Fruit fly (Drosophila melanogaster): ENCODE measurements around the gene CG13293.

The CG13293 gene

dm6 chr3L:6062860-6063607, 19.6 kb upstream of the CG13293 start, which contains the start of gene CG10472:
CG10472 (minus strand) TSS chr3L:6062910.
- no peak for TF ChIP-seq CG7928 (GFP tag; optimal IDR thresholded peaks at IDR 0.05)
- peak; percentile 2 for TF ChIP-seq mirr (GFP tag; optimal IDR thresholded peaks at IDR 0.05)
- no peak for TF ChIP-seq nom (GFP tag; optimal IDR thresholded peaks at IDR 0.05)
- no peak for TF ChIP-seq dmrt11E (tag; optimal IDR thresholded peaks at IDR 0.05)
- no peak for TF ChIP-seq CG18262 (tag; optimal IDR thresholded peaks at IDR 0.05)
- TF ChIP-seq trh (GFP tag; optimal IDR thresholded peaks at IDR 0.05): no peak
- peak; percentile 75 for TF ChIP-seq sd (tag; optimal IDR thresholded peaks at IDR 0.05)
- TF ChIP-seq CG34376 (GFP tag; optimal IDR thresholded peaks at IDR 0.05): peak; percentile 27
- no peak for TF ChIP-seq Spps (tag; optimal IDR thresholded peaks at IDR 0.05)
- no peak for TF ChIP-seq Dbx (GFP tag; IDR thresholded peaks at IDR 0.05)
- no peak for TF ChIP-seq CG10431 (GFP tag; optimal IDR thresholded peaks at IDR 0.05)
- TF ChIP-seq sug (tag; optimal IDR thresholded peaks at IDR 0.05): peak; percentile 66
- TF ChIP-seq CG18599 (GFP tag; optimal IDR thresholded peaks at IDR 0.05): peak; percentile 7
- no peak for TF ChIP-seq Ets97D (GFP tag; optimal IDR thresholded peaks at IDR 0.05)
- peak in 1 of 2 experiments; percentile 85 for TF ChIP-seq Pdp1 (GFP tag; optimal IDR thresholded peaks at IDR 0.05)
- TF ChIP-seq exex (tag; optimal IDR thresholded peaks at IDR 0.05): peak; percentile 98
- TF ChIP-seq Scr (GFP tag; IDR thresholded peaks at IDR 0.05; ENCODE audit: partially characterized antibody): no peak
- no peak for TF ChIP-seq Xrp1 (GFP tag; IDR thresholded peaks at IDR 0.05)
- no peak for TF ChIP-seq Mrtf (GFP tag; IDR thresholded peaks at IDR 0.05)
- TF ChIP-seq psq (GFP tag; optimal IDR thresholded peaks at IDR 0.05): no peak
- TF ChIP-seq YL-1 (GFP tag; optimal IDR thresholded peaks at IDR 0.05): no peak
- TF ChIP-seq Nf-YB (GFP tag; optimal IDR thresholded peaks at IDR 0.05): no peak
- peak; percentile 65 for TF ChIP-seq grn (GFP tag; optimal IDR thresholded peaks at IDR 0.05)

dm6 chr3L:6065881-6066389, 16.7 kb upstream of the CG13293 start, which contains the start of gene CG42269:
CG42269 (plus strand) TSS chr3L:6066296.
- TF ChIP-seq eve (GFP tag; optimal IDR thresholded peaks at IDR 0.05): no peak
- TF ChIP-seq sc (optimal IDR thresholded peaks at IDR 0.05): no peak
- no peak for TF ChIP-seq sc (GFP tag; optimal IDR thresholded peaks at IDR 0.05)
- 0 out of 4 replicates have a peak, but pooled peaks have one; percentile 38 for TF ChIP-seq chinmo (GFP tag; IDR thresholded peaks at IDR 0.05; ENCODE audit: partially characterized antibody)
- TF ChIP-seq bbx (GFP tag; IDR thresholded peaks at IDR 0.05; ENCODE audit: partially characterized antibody): no peak
- no peak for TF ChIP-seq CG12155 (GFP tag; optimal IDR thresholded peaks at IDR 0.05)
- TF ChIP-seq Ravus (GFP tag; IDR thresholded peaks at IDR 0.05): no peak
- TF ChIP-seq CG32767 (GFP tag; IDR thresholded peaks at IDR 0.05): no peak
- TF ChIP-seq Deaf1 (tag; optimal IDR thresholded peaks at IDR 0.05): peak; percentile 56

- TF ChIP-seq Scr (GFP tag; IDR thresholded peaks at IDR 0.05; ENCODE audit: partially characterized antibody) (no peak), CG15479 (GFP tag; optimal IDR thresholded peaks at IDR 0.05) (peak; percentile 57), CG4617 (GFP tag; optimal IDR thresholded peaks at IDR 0.05; ENCODE audit: borderline replicate concordance) (no peak), MBD-R2 (GFP tag; IDR thresholded peaks at IDR 0.05) (0 out of 2 replicates have a peak, but pooled peaks have one; percentile 13), CG4404 (GFP tag; IDR thresholded peaks at IDR 0.05) (no peak), Hr39 (optimal IDR thresholded peaks at IDR 0.05) (peak; percentile 20), cad (GFP tag; optimal IDR thresholded peaks at IDR 0.05) (no peak), CG10274 (GFP tag; optimal IDR thresholded peaks at IDR 0.05) (no peak), zen (tag; optimal IDR thresholded peaks at IDR 0.05) (peak; percentile 95), Dref (GFP tag; IDR thresholded peaks at IDR 0.05) (0 out of 2 replicates have a peak, but pooled peaks have one; percentile 1), CG11085 (GFP tag; IDR thresholded peaks at IDR 0.05) (no peak), CG13287 (GFP tag; IDR thresholded peaks at IDR 0.05; ENCODE audit: partially characterized antibody) (no peak), CG31365 (tag; optimal IDR thresholded peaks at IDR 0.05) (no peak), CG6791 (GFP tag; IDR thresholded peaks at IDR 0.05; ENCODE audit: partially characterized antibody) (0 out of 3 replicates have a peak, but pooled peaks have one; percentile 36), lbe (GFP tag; optimal IDR thresholded peaks at IDR 0.05) (no peak), HHEX (GFP tag; optimal IDR thresholded peaks at IDR 0.05) (no peak), CG11560 (tag; IDR thresholded peaks at IDR 0.05) (no peak)
Observed at dm6 chr3L:6068178-6068577, 14.5 kb upstream of the CG13293 start.
